Worm (Caenorhabditis elegans): ENCODE measurements around the gene F52G3.5.

DNA sequence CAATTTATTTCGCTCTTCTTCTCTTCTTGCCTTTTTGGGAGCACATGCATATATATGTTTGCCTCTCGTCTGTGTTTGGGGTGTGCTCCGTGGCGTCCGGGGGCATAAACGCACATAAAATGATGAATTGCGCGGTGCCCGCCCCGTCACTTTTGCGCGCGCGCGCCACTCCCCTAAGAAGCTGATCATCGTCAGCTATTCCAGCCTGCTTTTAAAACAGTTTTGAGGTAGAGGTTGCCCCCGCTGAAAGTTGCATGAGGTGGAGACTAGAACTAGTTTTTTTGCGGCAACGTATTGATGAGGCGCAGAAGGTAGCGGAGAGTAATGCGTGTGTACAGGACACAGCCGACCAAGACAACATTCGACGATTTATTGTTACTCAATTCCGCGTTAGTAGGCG lies 23.7 kb upstream of the F52G3.5 start:
- TF ChIP-seq ama-1 (optimal IDR thresholded peaks at IDR 0.05) (no peak), ceh-36 (tag; optimal IDR thresholded peaks at IDR 0.05) (no peak), flt-1 (GFP tag; IDR thresholded peaks at IDR 0.05) (no peak), tra-4 (tag; optimal IDR thresholded peaks at IDR 0.05) (no peak)

All from whole organism, early embryonic.